Fruit fly (Drosophila melanogaster): ENCODE measurements around the gene Prosalpha6T.

- TF ChIP-seq psq (optimal IDR thresholded peaks at IDR 0.05) (no peak), ttk (optimal IDR thresholded peaks at IDR 0.05) (no peak), Sin3A (optimal IDR thresholded peaks at IDR 0.05) (no peak)
Measured at dm6 chr2L:13268040-13268652, 36.3 kb downstream of the Prosalpha6T start.

Data from Kc167 (cell line).